Worm (Caenorhabditis elegans): ENCODE measurements around the gene T24B8.7.
A peak's percentile ranks its signal among the peaks of the same experiment; 100 is the strongest.

Gene T24B8.7

DNA sequence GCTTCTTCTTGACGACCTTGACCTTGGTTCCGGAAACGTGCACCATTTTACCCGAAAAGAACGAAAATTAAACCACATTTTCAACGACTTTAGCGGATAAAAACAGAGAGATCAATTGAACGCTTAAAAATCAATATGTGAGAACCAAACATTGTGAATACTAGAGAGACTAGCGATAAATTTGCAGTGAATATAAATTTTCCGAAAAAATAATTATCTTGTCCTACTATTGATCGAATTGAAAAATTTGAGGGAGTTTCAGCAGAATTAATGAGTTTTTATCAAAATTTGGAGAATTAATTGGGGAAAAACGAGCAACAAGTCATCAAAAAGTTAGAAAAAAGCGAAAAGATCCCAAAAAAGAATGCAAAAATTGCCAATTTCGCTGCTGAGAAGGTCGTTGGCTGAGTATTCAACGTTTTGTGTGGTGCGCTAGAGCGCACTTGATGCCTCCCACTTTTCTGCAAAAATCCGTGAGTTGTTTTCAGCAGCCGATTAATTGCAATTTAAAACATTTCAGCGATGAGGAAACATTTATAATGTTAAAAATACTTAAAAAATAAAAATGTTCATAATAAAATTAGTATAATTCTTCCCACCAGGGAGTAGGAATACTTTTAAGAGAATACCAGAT, 3.7 kb upstream of the T24B8.7 start, which contains the start of gene rpl-32 (continued):
- TF ChIP-seq pqm-1 (tag; optimal IDR thresholded peaks at IDR 0.05) (no peak), fos-1 (tag; optimal IDR thresholded peaks at IDR 0.05) (peak; percentile 58), sox-4 (tag; optimal IDR thresholded peaks at IDR 0.05) (no peak)

DNA sequence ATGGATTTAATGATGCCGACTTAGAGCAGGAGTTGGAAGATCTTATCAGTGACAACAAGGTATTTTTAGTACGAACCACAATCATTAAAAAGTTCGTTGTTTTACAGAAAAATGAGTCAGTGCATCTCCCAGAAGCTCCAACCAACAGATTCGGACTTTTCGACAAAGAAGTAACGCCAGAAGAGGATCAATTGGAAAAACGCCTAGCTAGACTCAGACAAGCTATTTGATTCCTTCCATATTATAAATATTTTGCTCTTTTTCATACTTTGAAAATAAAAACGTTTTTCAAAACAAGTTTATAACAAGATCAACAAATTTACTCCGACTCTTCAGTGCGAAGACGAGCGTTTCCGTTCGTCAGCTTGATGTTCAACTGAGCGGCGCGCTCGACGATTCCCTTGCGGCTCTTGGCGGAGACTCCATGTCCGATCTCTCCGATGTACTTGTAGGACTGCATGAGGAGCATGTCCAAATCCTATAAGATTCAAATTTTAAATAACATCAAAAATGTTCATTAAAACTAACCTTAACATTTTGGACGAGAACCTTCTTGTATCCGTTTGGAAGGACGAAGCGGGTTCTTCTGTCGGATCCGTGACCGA, 2.9 kb upstream of the T24B8.7 start:
- TF ChIP-seq lsy-2 (tag; optimal IDR thresholded peaks at IDR 0.05), result peak in 1 of 2 experiments; percentile 43
- TF ChIP-seq ceh-8 (GFP tag; optimal IDR thresholded peaks at IDR 0.05), result no peak
- TF ChIP-seq zag-1 (tag; optimal IDR thresholded peaks at IDR 0.05), result no peak
- no peak for TF ChIP-seq aly-2 (tag; optimal IDR thresholded peaks at IDR 0.05)

ce11 chrII:9054604-9055003, 1.1 kb upstream of the T24B8.7 start, which contains the start of gene chmp-7:
Gene chmp-7, plus strand, starts transcription at chrII:9054972.
- peak; percentile 57 for TF ChIP-seq ceh-88 (GFP tag; IDR thresholded peaks at IDR 0.05)
- TF ChIP-seq irx-1 (tag; optimal IDR thresholded peaks at IDR 0.05), result peak; percentile 75
- no peak for TF ChIP-seq efl-3 (GFP tag; optimal IDR thresholded peaks at IDR 0.05)
- peak in 3 of 6 experiments; percentile 57 to 85 (median 80) for TF ChIP-seq elt-3 (tag; optimal IDR thresholded peaks at IDR 0.05)
- TF ChIP-seq ama-1 (optimal IDR thresholded peaks at IDR 0.05), result peak; percentile 23
- TF ChIP-seq vab-15 (tag; optimal IDR thresholded peaks at IDR 0.05), result no peak
- no peak for TF ChIP-seq ceh-90 (tag; optimal IDR thresholded peaks at IDR 0.05)
- TF ChIP-seq sptf-1 (tag; optimal IDR thresholded peaks at IDR 0.05), result no peak
- peak; percentile 30 for TF ChIP-seq nhr-237 (tag; optimal IDR thresholded peaks at IDR 0.05)
- TF ChIP-seq aha-1 (tag; optimal IDR thresholded peaks at IDR 0.05), result no peak
- TF ChIP-seq C34B4.2 (tag; optimal IDR thresholded peaks at IDR 0.05), result no peak
- TF ChIP-seq nhr-19 (GFP tag; conservative IDR thresholded peaks at IDR 0.05), result peak; percentile 80
- peak; percentile 40 for TF ChIP-seq hpl-2 (GFP tag; optimal IDR thresholded peaks at IDR 0.05)
- TF ChIP-seq nhr-76 (tag; optimal IDR thresholded peaks at IDR 0.05), result no peak
- TF ChIP-seq Y116A8C.19 (tag; optimal IDR thresholded peaks at IDR 0.05; ENCODE audit: borderline replicate concordance), result no peak
- TF ChIP-seq fkh-10 (GFP tag; optimal IDR thresholded peaks at IDR 0.05), result peak; percentile 44
- peak; percentile 92 for TF ChIP-seq nhr-85 (tag)
- TF ChIP-seq dsc-1 (tag; optimal IDR thresholded peaks at IDR 0.05), result peak; percentile 71
- TF ChIP-seq fkh-4 (tag; optimal IDR thresholded peaks at IDR 0.05; ENCODE audit: borderline replicate concordance), result no peak
- TF ChIP-seq lin-39 (tag; optimal IDR thresholded peaks at IDR 0.05), result peak; percentile 61
- peak; percentile 87 to 90 (median 90) for TF ChIP-seq dpl-1 (GFP tag; optimal IDR thresholded peaks at IDR 0.05)
- no peak for TF ChIP-seq hlh-4 (tag; optimal IDR thresholded peaks at IDR 0.05)
- TF ChIP-seq aly-2 (tag; optimal IDR thresholded peaks at IDR 0.05), result peak; percentile 83
- no peak for TF ChIP-seq nhr-12 (tag; optimal IDR thresholded peaks at IDR 0.05)
- TF ChIP-seq tlp-1 (tag; optimal IDR thresholded peaks at IDR 0.05), result no peak
- peak; percentile 50; the same call in 1 of the 2 replicates for TF ChIP-seq grh-1 (GFP tag; IDR thresholded peaks at IDR 0.05)
- TF ChIP-seq ztf-11 (tag; optimal IDR thresholded peaks at IDR 0.05), result peak in 1 of 2 experiments; percentile 58
- TF ChIP-seq pax-3 (tag; optimal IDR thresholded peaks at IDR 0.05), result peak; percentile 27
- peak; percentile 70 for TF ChIP-seq ztf-4 (tag; optimal IDR thresholded peaks at IDR 0.05)
- peak; percentile 92 for TF ChIP-seq snu-23 (GFP tag; optimal IDR thresholded peaks at IDR 0.05)
- TF ChIP-seq unc-98 (GFP tag; IDR thresholded peaks at IDR 0.05), result 0 out of 2 replicates have a peak, but pooled peaks have one; percentile 65
- peak; percentile 80 for TF ChIP-seq isw-1 (GFP tag; IDR thresholded peaks at IDR 0.05)
- peak; percentile 99 for TF ChIP-seq mep-1 (tag; optimal IDR thresholded peaks at IDR 0.05)
- TF ChIP-seq snpc-4 (tag; optimal IDR thresholded peaks at IDR 0.05), result peak; percentile 78
- no peak for TF ChIP-seq unc-30 (tag; optimal IDR thresholded peaks at IDR 0.05)
- TF ChIP-seq xbp-1 (tag; optimal IDR thresholded peaks at IDR 0.05), result peak; percentile 79
- peak; percentile 16 for TF ChIP-seq mef-2 (tag; optimal IDR thresholded peaks at IDR 0.05)
- peak; percentile 75 for TF ChIP-seq lir-3 (tag; optimal IDR thresholded peaks at IDR 0.05; ENCODE audit: poor library complexity)
- peak; percentile 75 for TF ChIP-seq nhr-90 (tag; optimal IDR thresholded peaks at IDR 0.05; ENCODE audit: poor library complexity)
- peak; percentile 90 to 93 for TF ChIP-seq lin-35 (GFP tag; optimal IDR thresholded peaks at IDR 0.05)
- peak; percentile 87 for TF ChIP-seq swsn-7 (tag; optimal IDR thresholded peaks at IDR 0.05)
- TF ChIP-seq nhr-77 (tag; optimal IDR thresholded peaks at IDR 0.05), result peak; percentile 81
- no peak for TF ChIP-seq nhr-84 (tag; optimal IDR thresholded peaks at IDR 0.05)
